Worm (Caenorhabditis elegans): Measurements from ENCODE around the gene srj-14.

The srj-14 gene

DNA sequence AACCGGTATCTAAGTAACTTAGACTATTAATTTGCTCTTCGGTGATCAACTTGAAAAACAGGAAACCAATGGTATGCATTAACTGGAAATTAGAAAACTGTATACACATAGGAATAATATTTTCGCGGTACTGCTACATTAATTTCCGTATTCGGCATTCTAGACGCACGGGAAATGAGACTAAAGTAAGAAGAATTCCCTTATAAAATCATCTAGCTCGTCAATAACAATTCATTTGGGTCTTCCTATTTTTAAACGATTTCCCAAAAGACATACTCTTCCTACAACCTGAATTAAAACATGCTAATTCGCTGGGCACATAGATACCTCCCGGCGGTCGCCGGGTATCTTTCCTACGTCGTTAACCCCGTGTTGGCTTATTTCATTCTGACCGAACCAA is 32.8 kb downstream of the srj-14 start, which contains the start of gene srj-13:
Gene srj-13, plus strand, starts transcription at position 301 of the 400 bp plus-strand sequence.
- TF ChIP-seq xnd-1 (tag; optimal IDR thresholded peaks at IDR 0.05), result no peak
- TF ChIP-seq ceh-100 (GFP tag; IDR thresholded peaks at IDR 0.05), result no peak
- no peak for TF ChIP-seq madf-6 (GFP tag; IDR thresholded peaks at IDR 0.05)
- TF ChIP-seq somi-1 (GFP tag; optimal IDR thresholded peaks at IDR 0.05), result no peak
- TF ChIP-seq nhr-120 (GFP tag; IDR thresholded peaks at IDR 0.05), result no peak
- TF ChIP-seq ceh-40 (GFP tag; IDR thresholded peaks at IDR 0.05), result no peak
- TF ChIP-seq F10E7.11 (tag; optimal IDR thresholded peaks at IDR 0.05), result no peak
- no peak for TF ChIP-seq C06A6.2 (GFP tag; conservative IDR thresholded peaks at IDR 0.05)
- TF ChIP-seq F33H1.4 (GFP tag; IDR thresholded peaks at IDR 0.05), result no peak
- no peak for TF ChIP-seq Y56A3A.18 (GFP tag; IDR thresholded peaks at IDR 0.05)
- no peak for TF ChIP-seq ekl-4 (GFP tag; IDR thresholded peaks at IDR 0.05)
- TF ChIP-seq B0035.1 (tag; optimal IDR thresholded peaks at IDR 0.05), result no peak

DNA sequence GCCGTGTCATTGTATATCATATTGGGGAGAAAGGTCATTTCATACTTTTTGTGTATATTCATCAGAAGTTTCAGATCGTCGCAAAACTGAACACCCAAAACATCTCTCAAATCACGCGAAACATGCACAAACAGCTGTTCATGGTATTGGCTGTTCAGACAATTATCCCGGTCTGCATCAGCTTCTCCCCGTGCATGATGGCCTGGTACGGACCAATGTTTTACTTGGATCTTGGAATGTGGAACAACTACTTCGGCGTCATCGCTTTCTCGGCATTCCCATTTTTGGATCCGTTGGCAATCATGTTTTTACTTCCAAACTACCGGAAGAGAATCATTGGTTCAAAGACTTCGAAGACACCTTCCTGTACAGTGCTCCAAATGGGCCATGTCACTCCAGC is 34.0 kb downstream of the srj-14 start:
- TF ChIP-seq egl-18 (GFP tag; IDR thresholded peaks at IDR 0.05), result no peak
- TF ChIP-seq ztf-26 (tag; optimal IDR thresholded peaks at IDR 0.05), result no peak
- TF ChIP-seq Y79H2A.3 (GFP tag; conservative IDR thresholded peaks at IDR 0.05), result no peak
- TF ChIP-seq C06A6.2 (GFP tag; conservative IDR thresholded peaks at IDR 0.05), result no peak
- no peak for TF ChIP-seq let-526 (GFP tag; IDR thresholded peaks at IDR 0.05)
- no peak for TF ChIP-seq lin-40 (tag; optimal IDR thresholded peaks at IDR 0.05)
- TF ChIP-seq B0261.1 (tag; optimal IDR thresholded peaks at IDR 0.05), result no peak
- TF ChIP-seq hmg-20 (GFP tag; IDR thresholded peaks at IDR 0.05), result no peak
- no peak for TF ChIP-seq bed-2 (GFP tag; IDR thresholded peaks at IDR 0.05)
- no peak for TF ChIP-seq snpc-1.3 (tag; optimal IDR thresholded peaks at IDR 0.05; ENCODE audit: insufficient read depth)
- no peak for TF ChIP-seq nhr-80 (tag; optimal IDR thresholded peaks at IDR 0.05)
- TF ChIP-seq nfyb-1 (GFP tag; IDR thresholded peaks at IDR 0.05), result no peak

DNA sequence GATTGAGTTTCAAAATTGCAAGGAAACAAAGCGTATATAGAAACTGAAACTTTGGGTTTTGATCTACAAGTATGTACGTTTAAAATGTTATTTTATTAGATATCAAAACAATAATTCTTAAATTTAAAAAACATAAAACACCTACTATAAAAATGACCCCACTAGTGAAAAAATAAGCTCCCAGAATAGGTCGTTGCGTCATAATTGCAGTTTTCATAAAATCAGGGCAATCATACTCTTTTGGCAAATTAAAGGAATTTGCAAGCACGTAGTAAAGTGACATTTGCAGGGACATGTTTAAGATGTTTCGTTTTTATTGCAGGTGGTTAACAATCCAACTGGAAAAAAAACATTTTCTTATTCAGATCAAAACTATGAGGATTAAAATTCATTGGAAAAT is 39.0 kb downstream of the srj-14 start, which contains the start of gene srt-6:
Gene srt-6, minus strand, starts transcription at position 295 of the 400 bp plus-strand sequence.
- TF ChIP-seq Y56A3A.18 (GFP tag; IDR thresholded peaks at IDR 0.05) (no peak), cebp-2 (GFP tag; IDR thresholded peaks at IDR 0.05) (no peak), bed-1 (GFP tag; IDR thresholded peaks at IDR 0.05) (no peak), ama-1 (optimal IDR thresholded peaks at IDR 0.05) (no peak), ama-1 (GFP tag; optimal IDR thresholded peaks at IDR 0.05) (no peak), egrh-3 (GFP tag; IDR thresholded peaks at IDR 0.05) (no peak), ztf-6 (GFP tag; IDR thresholded peaks at IDR 0.05) (no peak), mes-4 (tag; optimal IDR thresholded peaks at IDR 0.05) (no peak), somi-1 (GFP tag; optimal IDR thresholded peaks at IDR 0.05) (no peak), attf-3 (GFP tag; conservative IDR thresholded peaks at IDR 0.05) (no peak), ceh-27 (GFP tag; optimal IDR thresholded peaks at IDR 0.05) (no peak), Y95B8A.8 (GFP tag; IDR thresholded peaks at IDR 0.05) (no peak), rpc-1 (optimal IDR thresholded peaks at IDR 0.05) (no peak), rpc-1 (tag; optimal IDR thresholded peaks at IDR 0.05) (no peak), lir-1 (GFP tag; conservative IDR thresholded peaks at IDR 0.05) (no peak), xnd-1 (tag; optimal IDR thresholded peaks at IDR 0.05) (no peak), nhr-27 (tag; optimal IDR thresholded peaks at IDR 0.05) (no peak), him-1 (tag; optimal IDR thresholded peaks at IDR 0.05) (no peak), F49E8.2 (tag; optimal IDR thresholded peaks at IDR 0.05; ENCODE audit: insufficient read depth) (no peak), aptf-3 (GFP tag; IDR thresholded peaks at IDR 0.05) (no peak)

All from whole organism, young adult.